Worm (Caenorhabditis elegans): ENCODE measurements around the gene clec-156.

Gene clec-156

ce11 chrIII:4819843-4820242 lies 22.2 kb downstream of the clec-156 start, which contains the start of gene F26A1.7:
Gene F26A1.7, minus strand, starts transcription at chrIII:4819943.
- TF ChIP-seq W03F9.2 (tag; optimal IDR thresholded peaks at IDR 0.05), result no peak
- no peak for TF ChIP-seq him-1 (tag; optimal IDR thresholded peaks at IDR 0.05)
- TF ChIP-seq dao-5 (tag; optimal IDR thresholded peaks at IDR 0.05), result no peak

ce11 chrIII:4817240-4817639 lies 24.8 kb downstream of the clec-156 start, which contains the start of gene F26A1.4:
Gene F26A1.4, plus strand, starts transcription at chrIII:4817540.
- TF ChIP-seq him-1 (tag; optimal IDR thresholded peaks at IDR 0.05) (no peak), W03F9.2 (tag; optimal IDR thresholded peaks at IDR 0.05) (no peak), dao-5 (tag; optimal IDR thresholded peaks at IDR 0.05) (no peak)

ce11 chrIII:4814730-4815129 lies 27.3 kb downstream of the clec-156 start, which contains the start of gene arl-6:
Gene arl-6, minus strand, starts transcription at chrIII:4814830.
- TF ChIP-seq dao-5 (tag; optimal IDR thresholded peaks at IDR 0.05) (no peak), W03F9.2 (tag; optimal IDR thresholded peaks at IDR 0.05) (no peak), him-1 (tag; optimal IDR thresholded peaks at IDR 0.05) (no peak)

ce11 chrIII:4811195-4811594 lies 30.9 kb downstream of the clec-156 start, which contains the start of gene C38D4.7:
Gene C38D4.7, minus strand, starts transcription at chrIII:4811295.
- no peak for TF ChIP-seq dao-5 (tag; optimal IDR thresholded peaks at IDR 0.05)
- TF ChIP-seq W03F9.2 (tag; optimal IDR thresholded peaks at IDR 0.05), result no peak
- TF ChIP-seq him-1 (tag; optimal IDR thresholded peaks at IDR 0.05), result no peak

- TF ChIP-seq W03F9.2 (tag; optimal IDR thresholded peaks at IDR 0.05), result no peak
- TF ChIP-seq dao-5 (tag; optimal IDR thresholded peaks at IDR 0.05), result no peak
- TF ChIP-seq him-1 (tag; optimal IDR thresholded peaks at IDR 0.05), result no peak
These were observed 32.4 kb downstream of the clec-156 start, which contains the start of gene pal-1 for ce11 chrIII:4809526-4810153. Gene pal-1, minus strand, starts transcription at chrIII:4809576.

ce11 chrIII:4808089-4808488 lies 34.0 kb downstream of the clec-156 start:
- TF ChIP-seq him-1 (tag; optimal IDR thresholded peaks at IDR 0.05) (no peak), W03F9.2 (tag; optimal IDR thresholded peaks at IDR 0.05) (no peak), dao-5 (tag; optimal IDR thresholded peaks at IDR 0.05) (no peak)

ce11 chrIII:4806345-4806744 lies 35.7 kb downstream of the clec-156 start:
- TF ChIP-seq W03F9.2 (tag; optimal IDR thresholded peaks at IDR 0.05) (no peak), him-1 (tag; optimal IDR thresholded peaks at IDR 0.05) (no peak), dao-5 (tag; optimal IDR thresholded peaks at IDR 0.05) (no peak)

ce11 chrIII:4802707-4803106 lies 39.4 kb downstream of the clec-156 start, which contains the start of gene metl-5:
Gene metl-5, plus strand, starts transcription at chrIII:4803007.
- TF ChIP-seq dao-5 (tag; optimal IDR thresholded peaks at IDR 0.05) (no peak), him-1 (tag; optimal IDR thresholded peaks at IDR 0.05) (no peak), W03F9.2 (tag; optimal IDR thresholded peaks at IDR 0.05) (no peak)

ce11 chrIII:4796536-4796935 lies 45.5 kb downstream of the clec-156 start, which contains the start of gene tag-325:
Gene tag-325, plus strand, starts transcription at chrIII:4796836.
- TF ChIP-seq him-1 (tag; optimal IDR thresholded peaks at IDR 0.05) (no peak), dao-5 (tag; optimal IDR thresholded peaks at IDR 0.05) (no peak), W03F9.2 (tag; optimal IDR thresholded peaks at IDR 0.05) (no peak)

ce11 chrIII:4796039-4796438 lies 46.0 kb downstream of the clec-156 start:
- TF ChIP-seq W03F9.2 (tag; optimal IDR thresholded peaks at IDR 0.05), result peak; percentile 33
- TF ChIP-seq dao-5 (tag; optimal IDR thresholded peaks at IDR 0.05), result no peak

ce11 chrIII:4792560-4793136 lies 49.4 kb downstream of the clec-156 start, which contains the start of gene mip-1:
Gene mip-1, plus strand, starts transcription at chrIII:4793086.
- TF ChIP-seq him-1 (tag; optimal IDR thresholded peaks at IDR 0.05) (no peak), W03F9.2 (tag; optimal IDR thresholded peaks at IDR 0.05) (no peak), dao-5 (tag; optimal IDR thresholded peaks at IDR 0.05) (no peak)
